Worm (Caenorhabditis elegans) whole organism, early embryonic: ENCODE data around the gene phf-31.

Experiments
- B0310.2 ChIP-seq: sonication (generic microtip); optimal IDR thresholded peaks from 2 replicates; lab custom pipeline; 2016; ENCODE audit warnings: mild to moderate bottlenecking, missing genetic modification characterization, missing compliant biosample characterization
- aly-1 ChIP-seq: sonication (generic microtip); optimal IDR thresholded peaks from 2 replicates; lab custom pipeline; 2016; ENCODE audit warnings: missing genetic modification characterization, missing compliant biosample characterization
- ama-1 ChIP-seq: fragments of 150-350 bp; optimal IDR thresholded peaks from 2 replicates; lab custom pipeline; 2014
- ceh-36 ChIP-seq: sonication (generic microtip); optimal IDR thresholded peaks from 2 replicates; lab custom pipeline; 2016; ENCODE audit warnings: missing genetic modification characterization, inconsistent platforms, missing compliant biosample characterization
- flt-1 ChIP-seq: fragments of 200-800 bp; sonication (Bioruptor generic); IDR thresholded peaks from 2 replicates; pipeline ENCODE4 v1.3.6; 2022; ENCODE audit warnings: missing genetic modification characterization, missing compliant biosample characterization
- hmbx-1 ChIP-seq: sonication (generic microtip); optimal IDR thresholded peaks from 2 replicates; lab custom pipeline; 2016; ENCODE audit warnings: mild to moderate bottlenecking, missing genetic modification characterization, missing compliant biosample characterization
- hmg-4 ChIP-seq: fragments of 200-800 bp; sonication (Bioruptor generic); optimal IDR thresholded peaks from 2 replicates; lab custom pipeline; 2018; ENCODE audit warnings: mild to moderate bottlenecking, missing genetic modification characterization, missing compliant biosample characterization
- sea-1 ChIP-seq: fragments of 200-800 bp; sonication (Bioruptor generic); conservative IDR thresholded peaks from 2 replicates; pipeline ENCODE4 v1.3.6; 2022; ENCODE audit warnings: missing genetic modification characterization, missing compliant biosample characterization
- tbx-37 ChIP-seq: fragments of 200-800 bp; sonication (Bioruptor generic); conservative IDR thresholded peaks from 2 replicates; pipeline ENCODE4 v1.3.6; 2022; ENCODE audit warnings: missing genetic modification reagents, missing genetic modification characterization, missing compliant biosample characterization
- tra-4 ChIP-seq: sonication (generic microtip); optimal IDR thresholded peaks from 2 replicates; lab custom pipeline; 2017; ENCODE audit warnings: missing genetic modification characterization, missing compliant biosample characterization

- TF ChIP-seq flt-1 (GFP tag; lab: Robert Waterston, UW) (no peak), ama-1 (no peak), ceh-36 (tag; lab: Kevin White, UChicago) (no peak), tra-4 (no peak), hmg-4 (no peak), sea-1 (GFP tag; lab: Robert Waterston, UW) (no peak), aly-1 (tag; lab: Kevin White, UChicago) (no peak), B0310.2 (no peak), tbx-37 (GFP tag; lab: Robert Waterston, UW) (no peak), hmbx-1 (no peak)
Observed at ce11 chrX:10675376-10675775, 6.4 kb upstream of the phf-31 start.
